Worm (Caenorhabditis elegans) whole organism, young adult: ENCODE measurements around the gene K06B4.4.

ENCODE experiments used
- K11D2.4 ChIP-seq: fragments of 200-800 bp; sonication (Bioruptor generic); IDR thresholded peaks from 2 replicates; pipeline ENCODE4 v1.3.6; 2022; ENCODE audit warnings: missing genetic modification reagents, missing genetic modification characterization, missing compliant biosample characterization
- Y53F4B.3 ChIP-seq: fragments of 200-800 bp; sonication (Bioruptor generic); IDR thresholded peaks from 2 replicates; pipeline ENCODE4 v1.3.6; 2022; ENCODE audit warnings: missing genetic modification reagents, missing genetic modification characterization, missing compliant biosample characterization
- ama-1 ChIP-seq, 3 experiments: fragments of 150-350 bp in 1 of 3; sonication (generic microtip) in 2 of 3; optimal IDR thresholded peaks; 2 replicates each; lab custom pipeline; 2014 to 2018; ENCODE audit warnings: missing biosample characterization in 2 of 3, missing genetic modification characterization in 2 of 3, missing genetic modification reagents in 2 of 3
- bed-1 ChIP-seq: fragments of 200-800 bp; sonication (Bioruptor generic); IDR thresholded peaks from 2 replicates; pipeline ENCODE4 v1.3.6; 2022; ENCODE audit warnings: missing genetic modification reagents, missing genetic modification characterization, missing compliant biosample characterization
- madf-10 ChIP-seq: sonication (generic microtip); optimal IDR thresholded peaks from 2 replicates; lab custom pipeline; 2016; ENCODE audit warnings: mild to moderate bottlenecking, missing genetic modification characterization, missing compliant biosample characterization
- madf-6 ChIP-seq: fragments of 200-800 bp; sonication (Bioruptor generic); IDR thresholded peaks from 2 replicates; pipeline ENCODE4 v1.3.6; 2022; ENCODE audit warnings: missing genetic modification reagents, missing genetic modification characterization, missing compliant biosample characterization
- rcor-1 ChIP-seq: fragments of 200-800 bp; sonication (Bioruptor generic); IDR thresholded peaks from 2 replicates; pipeline ENCODE4 v1.3.6; 2022; ENCODE audit warnings: missing genetic modification reagents, missing genetic modification characterization, missing compliant biosample characterization
- repo-1 ChIP-seq: sonication (generic microtip); optimal IDR thresholded peaks from 2 replicates; lab custom pipeline; 2017; ENCODE audit warnings: mild to moderate bottlenecking, missing genetic modification characterization, missing compliant biosample characterization
- ztf-25 ChIP-seq: fragments of 200-800 bp; sonication (Bioruptor generic); IDR thresholded peaks from 2 replicates; pipeline ENCODE4 v1.3.6; 2022; ENCODE audit warnings: missing genetic modification reagents, missing genetic modification characterization, missing compliant biosample characterization
- ztf-26 ChIP-seq: sonication (generic microtip); optimal IDR thresholded peaks from 2 replicates; lab custom pipeline; 2017; ENCODE audit warnings: missing genetic modification characterization, missing compliant biosample characterization

DNA sequence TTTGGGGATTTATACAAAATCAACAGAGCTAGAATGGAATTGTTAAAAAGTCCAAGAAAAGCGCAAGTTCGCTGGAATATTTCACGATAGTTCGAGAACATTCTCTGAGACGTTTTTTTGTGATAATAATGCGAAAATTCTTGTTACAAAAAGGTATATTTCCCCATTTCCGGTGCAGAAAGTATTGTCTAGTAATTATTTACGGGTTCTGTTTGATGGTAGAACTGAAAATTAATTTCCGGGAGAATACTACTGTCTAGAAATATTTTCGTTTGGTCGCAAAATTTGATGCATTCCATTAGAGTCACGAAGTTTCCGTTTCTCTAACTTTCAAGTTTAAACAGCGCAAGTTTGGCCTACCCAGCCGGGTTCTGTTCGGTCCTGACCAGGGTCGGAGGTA lies 39.4 kb upstream of the K06B4.4 start, which contains the start of gene str-248:
- TF ChIP-seq bed-1 (GFP tag; lab: Robert Waterston, UW) (no peak), ama-1 (optimal IDR thresholded peaks at IDR 0.05; lab: Kevin White, UChicago) (no peak), ama-1 (GFP tag; optimal IDR thresholded peaks at IDR 0.05; lab: Kevin White, UChicago) (no peak), K11D2.4 (GFP tag; lab: Robert Waterston, UW) (no peak), ztf-25 (GFP tag; lab: Robert Waterston, UW) (no peak), ztf-26 (tag; lab: Kevin White, UChicago) (no peak), Y53F4B.3 (GFP tag; lab: Robert Waterston, UW) (no peak), repo-1 (tag; lab: Kevin White, UChicago) (no peak), madf-10 (tag; lab: Kevin White, UChicago) (no peak), rcor-1 (no peak), madf-6 (no peak)
